Worm (Caenorhabditis elegans) whole organism, late embryonic: ENCODE results near the gene K01D12.8.

Source experiments
- hlh-13 ChIP-seq: fragments of 200-800 bp; sonication (Bioruptor generic); optimal IDR thresholded peaks from 2 replicates; lab custom pipeline; 2018; ENCODE audit warnings: mild to moderate bottlenecking, missing genetic modification characterization, missing compliant biosample characterization
- nhr-11 ChIP-seq: fragments of 150-350 bp; optimal IDR thresholded peaks from 2 replicates; lab custom pipeline; 2014; ENCODE audit warnings: missing biosample characterization, missing genetic modification characterization
- pqm-1 ChIP-seq: sonication (generic microtip); optimal IDR thresholded peaks from 2 replicates; lab custom pipeline; 2016; ENCODE audit warnings: missing genetic modification characterization, missing compliant biosample characterization
- sdc-2 ChIP-seq: sonication (generic microtip); optimal IDR thresholded peaks from 2 replicates; lab custom pipeline; 2016; ENCODE audit warnings: missing genotype, missing genetic modification characterization, missing compliant biosample characterization

ce11 chrV:12402355-12402754 lies at the start of gene K01D12.8:
- TF ChIP-seq sdc-2 (tag; lab: Kevin White, UChicago) (no peak), nhr-11 (tag; lab: Kevin White, UChicago) (no peak), hlh-13 (no peak), pqm-1 (tag; lab: Kevin White, UChicago) (no peak)
